Worm (Caenorhabditis elegans): ENCODE measurements around the gene T05H4.11.

The T05H4.11 gene

DNA sequence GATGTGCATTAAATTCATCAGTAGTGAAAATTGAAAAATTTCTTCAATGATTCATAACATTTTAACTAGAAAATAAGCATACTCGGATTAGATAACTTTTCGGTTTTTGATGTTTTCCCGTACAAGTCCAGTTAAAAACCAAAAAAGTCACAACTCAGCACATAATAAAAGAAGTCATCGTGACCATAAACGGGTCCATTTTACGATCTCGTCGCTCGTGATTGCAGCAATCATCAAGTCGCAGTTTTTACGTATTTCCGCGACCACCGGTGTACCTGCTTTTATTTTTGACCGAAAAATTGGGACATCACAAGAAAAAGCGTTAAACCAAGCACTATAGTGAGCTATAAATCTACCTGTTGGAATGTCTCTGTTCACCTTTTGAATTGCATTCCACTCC, 35.2 kb upstream of the T05H4.11 start:
- TF ChIP-seq egl-27 (tag; optimal IDR thresholded peaks at IDR 0.05) (no peak), php-3 (GFP tag; IDR thresholded peaks at IDR 0.05) (peak; percentile 69; the same call in 1 of the 2 replicates), nhr-41 (GFP tag; IDR thresholded peaks at IDR 0.05) (no peak), daf-8 (GFP tag; IDR thresholded peaks at IDR 0.05) (no peak), gei-8 (GFP tag; optimal IDR thresholded peaks at IDR 0.05) (no peak), R02D3.7 (tag; optimal IDR thresholded peaks at IDR 0.05) (no peak), hlh-30 (tag; optimal IDR thresholded peaks at IDR 0.05; ENCODE audit: insufficient read depth) (peak; percentile 63), jun-1 (tag; optimal IDR thresholded peaks at IDR 0.05) (no peak), dmd-6 (GFP tag; IDR thresholded peaks at IDR 0.05) (peak; percentile 24; the same call in 1 of the 2 replicates)

DNA sequence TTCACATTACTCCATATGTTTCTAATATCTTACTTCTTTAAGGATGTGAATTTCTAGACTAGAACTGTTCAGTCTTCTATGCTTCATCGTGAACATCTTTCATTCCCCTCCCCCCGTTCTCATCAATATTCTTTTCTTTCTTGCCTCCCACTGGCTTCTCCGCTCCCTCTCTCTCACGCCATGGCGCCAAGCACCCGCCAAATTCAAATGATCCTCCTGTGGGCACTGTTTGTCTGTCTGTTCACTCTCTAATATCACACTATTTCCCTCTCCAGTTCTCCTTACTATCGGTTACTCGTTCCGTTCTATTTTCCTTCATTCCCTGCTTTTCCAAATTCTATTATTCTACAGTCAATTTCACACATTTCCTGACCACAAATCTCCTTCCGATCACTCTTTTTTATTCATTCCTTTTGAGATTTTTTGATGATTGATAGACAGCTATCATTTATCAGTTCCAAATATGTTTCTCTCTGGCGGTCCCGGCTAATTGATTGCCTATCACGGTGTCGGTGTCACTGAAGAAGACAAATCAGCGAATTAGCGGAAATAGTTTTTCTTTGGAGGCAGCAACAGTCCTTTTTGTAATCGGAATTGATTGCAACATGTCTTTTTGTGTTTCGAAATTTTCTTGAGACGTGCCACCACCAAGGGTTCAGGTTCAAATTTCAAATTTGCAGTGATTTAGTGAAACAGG, 32.4 kb upstream of the T05H4.11 start:
- TF ChIP-seq mdl-1 (tag; optimal IDR thresholded peaks at IDR 0.05) (peak in 1 of 2 experiments; percentile 16), unc-62 (GFP tag; optimal IDR thresholded peaks at IDR 0.05 in 1 of 2) (peak in 1 of 2 experiments; percentile 86), unc-62 (tag; optimal IDR thresholded peaks at IDR 0.05) (no peak), dve-1 (tag; optimal IDR thresholded peaks at IDR 0.05; ENCODE audit: insufficient read depth) (peak; percentile 12), nhr-102 (tag; optimal IDR thresholded peaks at IDR 0.05) (no peak), aha-1 (tag) (peak; percentile 2), mes-2 (tag; optimal IDR thresholded peaks at IDR 0.05; ENCODE audit: poor library complexity, severe bottlenecking) (peak; percentile 50), dmd-8 (GFP tag; IDR thresholded peaks at IDR 0.05) (no peak)

DNA sequence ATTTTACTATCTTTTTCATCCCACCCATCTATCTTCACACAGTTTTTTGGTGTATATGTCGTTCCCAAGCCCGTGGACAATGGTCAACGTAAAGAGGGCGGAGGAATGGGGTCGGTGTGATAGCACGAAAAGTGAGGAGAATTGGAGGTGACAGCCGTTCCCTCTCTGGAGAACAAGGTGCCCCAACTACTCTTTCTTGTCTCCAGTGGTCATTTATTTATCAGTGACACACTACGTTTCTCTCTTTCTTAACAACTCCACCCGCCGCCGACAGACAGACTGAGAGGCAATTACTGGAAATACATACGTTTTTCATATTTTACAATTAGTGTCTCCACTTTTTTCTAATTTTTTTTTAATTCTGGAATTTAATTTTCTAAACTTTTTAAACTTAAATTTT, 30.8 kb upstream of the T05H4.11 start:
- TF ChIP-seq T26A8.4 (GFP tag; IDR thresholded peaks at IDR 0.05) (no peak), sdz-12 (GFP tag; optimal IDR thresholded peaks at IDR 0.05) (no peak), aha-1 (tag) (peak; percentile 96), duxl-1 (tag; optimal IDR thresholded peaks at IDR 0.05; ENCODE audit: poor library complexity) (no peak)

DNA sequence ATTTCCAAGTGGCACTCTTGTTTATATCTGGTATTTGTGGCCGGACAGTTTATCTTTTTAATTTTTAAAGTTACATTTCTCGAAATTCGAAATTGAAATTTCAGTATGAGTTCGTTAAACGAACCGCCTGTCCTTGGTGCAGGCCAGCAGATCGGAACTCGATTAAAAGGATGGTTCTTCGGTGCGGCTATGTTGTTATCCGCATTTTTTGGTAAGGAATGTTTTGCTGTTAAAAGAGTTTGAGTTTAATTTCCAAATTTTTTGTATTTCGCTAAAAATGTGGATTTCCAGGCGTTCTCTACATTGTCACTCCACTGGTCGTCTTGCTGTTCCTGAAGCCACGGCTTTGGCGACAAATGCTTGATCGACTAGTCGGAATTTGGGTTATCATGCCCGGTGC, 27.1 kb upstream of the T05H4.11 start, which contains the start of gene acl-9:
Gene acl-9, plus strand, starts transcription at position 105 of the 400 bp plus-strand sequence.
- TF ChIP-seq T20F7.1 (GFP tag; optimal IDR thresholded peaks at IDR 0.05), result no peak
- TF ChIP-seq ama-1 (optimal IDR thresholded peaks at IDR 0.05), result peak; percentile 3
- no peak for TF ChIP-seq ces-1 (GFP tag; optimal IDR thresholded peaks at IDR 0.05)
- peak; percentile 57 for TF ChIP-seq Y48G9A.11 (GFP tag; IDR thresholded peaks at IDR 0.05)
- TF ChIP-seq hlh-30 (tag; optimal IDR thresholded peaks at IDR 0.05; ENCODE audit: insufficient read depth), result no peak

DNA sequence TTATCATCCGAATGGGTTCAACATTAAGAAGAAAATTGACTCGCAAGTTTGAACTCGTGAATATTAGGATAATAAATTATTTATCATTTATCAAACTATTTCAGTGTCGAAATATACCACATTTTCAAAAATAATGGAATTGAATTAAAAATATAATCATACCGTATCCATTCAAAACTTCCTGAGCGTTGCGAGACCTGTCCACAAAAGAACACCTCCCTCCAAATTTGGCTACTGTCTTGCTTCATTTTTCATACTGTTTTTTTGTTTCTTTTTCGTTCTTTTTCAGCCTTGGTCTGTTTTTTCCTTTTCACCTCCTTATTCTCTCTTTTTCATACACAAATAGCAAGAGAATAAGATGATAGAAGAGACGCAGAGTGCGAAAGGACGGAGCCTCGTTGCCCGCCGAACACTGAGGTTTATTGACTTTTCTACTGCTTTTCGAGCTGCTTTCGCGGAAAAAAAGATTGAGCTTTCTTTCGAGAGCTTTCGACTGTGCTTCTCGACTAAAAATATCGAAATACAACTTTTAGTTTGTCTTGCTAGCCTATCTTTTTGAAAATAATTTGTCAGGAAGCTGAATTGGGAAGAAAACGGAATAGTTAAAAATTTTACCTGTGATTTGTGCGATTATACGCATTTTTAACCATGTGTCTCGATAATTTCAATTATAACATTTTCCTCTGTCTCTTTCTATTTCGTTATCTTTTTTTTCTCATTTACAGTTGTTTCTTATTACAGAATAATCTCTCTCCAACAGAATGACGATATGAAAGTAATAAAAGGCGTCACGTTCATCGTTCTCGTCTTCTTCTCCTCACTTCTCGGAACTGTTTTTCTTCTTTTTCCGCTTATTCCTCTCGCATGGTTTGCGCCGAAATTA, 24.3 kb upstream of the T05H4.11 start, which contains the start of gene acl-8:
Gene acl-8, plus strand, starts transcription at position 742 of the 883 bp plus-strand sequence.
- TF ChIP-seq hlh-11 (tag; optimal IDR thresholded peaks at IDR 0.05) (peak; percentile 59), spr-3 (GFP tag; optimal IDR thresholded peaks at IDR 0.05) (no peak), R02D3.7 (tag; optimal IDR thresholded peaks at IDR 0.05) (no peak), dve-1 (tag; optimal IDR thresholded peaks at IDR 0.05; ENCODE audit: insufficient read depth) (peak; percentile 34), spr-1 (tag; optimal IDR thresholded peaks at IDR 0.05) (no peak), Y48G9A.11 (GFP tag; IDR thresholded peaks at IDR 0.05) (0 out of 2 replicates have a peak, but pooled peaks have one; percentile 16), pha-4 (GFP tag; IDR thresholded peaks at IDR 0.05) (no peak), pha-4 (tag; optimal IDR thresholded peaks at IDR 0.05) (peak; percentile 19), zfp-2 (tag; optimal IDR thresholded peaks at IDR 0.05) (no peak), egl-27 (tag; optimal IDR thresholded peaks at IDR 0.05) (no peak), aha-1 (tag) (peak; percentile 23), T20F7.1 (GFP tag; optimal IDR thresholded peaks at IDR 0.05) (peak; percentile 37), ces-1 (GFP tag; optimal IDR thresholded peaks at IDR 0.05) (no peak), pqm-1 (tag; optimal IDR thresholded peaks at IDR 0.05) (peak; percentile 84), nhr-48 (tag; optimal IDR thresholded peaks at IDR 0.05) (no peak), Y5F2A.4 (GFP tag; optimal IDR thresholded peaks at IDR 0.05) (no peak), dmd-6 (GFP tag; IDR thresholded peaks at IDR 0.05) (peak; percentile 69), daf-16 (GFP tag; optimal IDR thresholded peaks at IDR 0.05) (no peak), daf-16 (tag; optimal IDR thresholded peaks at IDR 0.05) (peak; percentile 61), php-3 (GFP tag; IDR thresholded peaks at IDR 0.05) (0 out of 2 replicates have a peak, but pooled peaks have one; percentile 51), unc-62 (GFP tag; optimal IDR thresholded peaks at IDR 0.05 in 1 of 2) (peak in 1 of 2 experiments; percentile 84), unc-62 (tag; optimal IDR thresholded peaks at IDR 0.05) (no peak), nhr-28 (tag; optimal IDR thresholded peaks at IDR 0.05) (peak; percentile 73), mxl-3 (GFP tag; optimal IDR thresholded peaks at IDR 0.05) (peak; percentile 51)

All from whole organism, L4 larva.